Fruit fly (Drosophila melanogaster) whole organism, prepupa: ENCODE data around the gene CCHa2.

Source experiments
- Blimp-1 ChIP-seq: fragments of 200-800 bp; sonication (Bioruptor generic); optimal IDR thresholded peaks from 3 replicates; lab custom pipeline; 2017; ENCODE audit warnings: missing biosample characterization, missing genetic modification characterization, mild to moderate bottlenecking, moderate library complexity, missing genetic modification reagents
- CG10631 ChIP-seq: fragments of 200-800 bp; sonication (Bioruptor generic); optimal IDR thresholded peaks from 2 replicates; lab custom pipeline; 2016; ENCODE audit warnings: missing biosample characterization, missing genetic modification characterization
- CG10669 ChIP-seq: fragments of 200-800 bp; sonication (Bioruptor generic); optimal IDR thresholded peaks from 3 replicates; lab custom pipeline; 2018; ENCODE audit warnings: missing biosample characterization, mild to moderate bottlenecking, missing genetic modification characterization, moderate library complexity
- CG11762 ChIP-seq: fragments of 200-800 bp; sonication (Bioruptor generic); optimal IDR thresholded peaks from 3 replicates; lab custom pipeline; 2016; ENCODE audit warnings: missing biosample characterization, missing genetic modification characterization; ENCODE audit not compliant: insufficient read depth
- CG11902 ChIP-seq: fragments of 200-800 bp; sonication (Bioruptor generic); optimal IDR thresholded peaks from 3 replicates; lab custom pipeline; 2016; ENCODE audit warnings: missing biosample characterization, missing genetic modification characterization
- CG15336 ChIP-seq: fragments of 200-800 bp; sonication (Bioruptor generic); IDR thresholded peaks from 2 replicates; pipeline ENCODE4 v1.3.6; 2022; ENCODE audit warnings: missing biosample characterization, missing genetic modification characterization
- CG1621 ChIP-seq: fragments of 200-800 bp; sonication (Bioruptor generic); optimal IDR thresholded peaks from 3 replicates; lab custom pipeline; 2018; ENCODE audit warnings: missing biosample characterization, mild to moderate bottlenecking, missing genetic modification characterization
- CG16779 ChIP-seq: fragments of 200-800 bp; sonication (Bioruptor generic); optimal IDR thresholded peaks from 3 replicates; lab custom pipeline; 2017; ENCODE audit warnings: missing biosample characterization, mild to moderate bottlenecking, missing genetic modification characterization
- CG3032 ChIP-seq: fragments of 200-800 bp; optimal IDR thresholded peaks from 2 replicates; lab custom pipeline; 2019; ENCODE audit warnings: missing biosample characterization, mild to moderate bottlenecking, missing genetic modification characterization, moderate library complexity
- CG31627 ChIP-seq: fragments of 200-800 bp; sonication (Bioruptor generic); optimal IDR thresholded peaks from 3 replicates; lab custom pipeline; 2016; ENCODE audit warnings: missing biosample characterization, missing genetic modification characterization
- CG32006 ChIP-seq: fragments of 200-800 bp; sonication (Bioruptor generic); optimal IDR thresholded peaks from 3 replicates; lab custom pipeline; 2017; ENCODE audit warnings: missing biosample characterization, mild to moderate bottlenecking, missing genetic modification characterization
- CG34406 ChIP-seq: fragments of 200-800 bp; sonication (Bioruptor generic); optimal IDR thresholded peaks from 3 replicates; lab custom pipeline; 2016; ENCODE audit warnings: missing biosample characterization, missing genetic modification characterization
- CG3919 ChIP-seq: fragments of 200-800 bp; sonication (Bioruptor generic); optimal IDR thresholded peaks from 3 replicates; lab custom pipeline; 2016; ENCODE audit warnings: missing biosample characterization, missing genetic modification characterization
- CG4318 ChIP-seq: fragments of 200-800 bp; sonication (Bioruptor generic); optimal IDR thresholded peaks from 3 replicates; lab custom pipeline; 2017; ENCODE audit warnings: missing biosample characterization, mild to moderate bottlenecking, missing genetic modification characterization
- CG6163 ChIP-seq: fragments of 200-800 bp; sonication (Bioruptor generic); IDR thresholded peaks from 3 replicates; pipeline ENCODE4 v1.3.6; 2022; ENCODE audit warnings: missing biosample characterization, missing genetic modification characterization
- CG6276 ChIP-seq: fragments of 200-800 bp; sonication (Bioruptor generic); optimal IDR thresholded peaks from 2 replicates; lab custom pipeline; 2017; ENCODE audit warnings: missing biosample characterization, mild to moderate bottlenecking, missing genetic modification characterization
- CG6792 ChIP-seq: fragments of 200-800 bp; sonication (Bioruptor generic); optimal IDR thresholded peaks from 3 replicates; lab custom pipeline; 2016; ENCODE audit warnings: missing biosample characterization, missing genetic modification characterization
- CG6854 ChIP-seq: fragments of 200-800 bp; sonication (Bioruptor generic); optimal IDR thresholded peaks from 2 replicates; lab custom pipeline; 2017; ENCODE audit warnings: missing biosample characterization, mild to moderate bottlenecking, missing genetic modification characterization
- CG8632 ChIP-seq: fragments of 200-800 bp; sonication (Bioruptor generic); optimal IDR thresholded peaks from 3 replicates; lab custom pipeline; 2016; ENCODE audit warnings: missing biosample characterization, missing genetic modification characterization
- CG9139 ChIP-seq: fragments of 200-800 bp; sonication (Bioruptor generic); optimal IDR thresholded peaks from 3 replicates; lab custom pipeline; 2017; ENCODE audit warnings: missing biosample characterization, mild to moderate bottlenecking, missing genetic modification characterization
- Eip78C ChIP-seq: fragments of 200-800 bp; sonication (Bioruptor generic); peaks from one replicate; lab custom pipeline; 2016; ENCODE audit warnings: missing biosample characterization, missing genetic modification characterization
- Eip93F ChIP-seq: fragments of 200-800 bp; sonication (Bioruptor generic); optimal IDR thresholded peaks from 2 replicates; lab custom pipeline; 2016; ENCODE audit warnings: missing biosample characterization, mild to moderate bottlenecking, missing genetic modification characterization
- Ets21C ChIP-seq: fragments of 200-800 bp; sonication (Bioruptor generic); optimal IDR thresholded peaks from 3 replicates; lab custom pipeline; 2016; ENCODE audit warnings: missing biosample characterization, missing genetic modification characterization
- Ets96B ChIP-seq: fragments of 200-800 bp; optimal IDR thresholded peaks from 2 replicates; lab custom pipeline; 2019; ENCODE audit warnings: missing biosample characterization, mild to moderate bottlenecking, missing genetic modification characterization, moderate library complexity
- Gug ChIP-seq: fragments of 200-800 bp; sonication (Bioruptor generic); IDR thresholded peaks from 2 replicates; pipeline ENCODE4 v1.3.6; 2022; ENCODE audit warnings: missing biosample characterization, missing genetic modification characterization
- Hr38 ChIP-seq: sonication (Bioruptor generic); optimal IDR thresholded peaks from 2 replicates; lab custom pipeline; 2016; ENCODE audit warnings: missing biosample characterization, missing genetic modification characterization
- Hr4 ChIP-seq: fragments of 200-800 bp; sonication (Bioruptor generic); optimal IDR thresholded peaks from 3 replicates; lab custom pipeline; 2016; ENCODE audit warnings: missing biosample characterization, missing genetic modification characterization
- Lpt ChIP-seq: fragments of 200-800 bp; sonication (Bioruptor generic); optimal IDR thresholded peaks from 3 replicates; lab custom pipeline; 2016; ENCODE audit warnings: missing biosample characterization, missing genetic modification characterization
- Met ChIP-seq: fragments of 200-800 bp; sonication (Bioruptor generic); optimal IDR thresholded peaks from 3 replicates; lab custom pipeline; 2016; ENCODE audit warnings: missing biosample characterization, missing genetic modification characterization
- OdsH ChIP-seq: fragments of 200-800 bp; sonication (Bioruptor generic); optimal IDR thresholded peaks from 3 replicates; lab custom pipeline; 2016; ENCODE audit warnings: missing biosample characterization, missing genetic modification characterization
- Smox ChIP-seq: fragments of 200-800 bp; sonication (Bioruptor generic); optimal IDR thresholded peaks from 3 replicates; lab custom pipeline; 2016; ENCODE audit warnings: missing biosample characterization, missing genetic modification characterization
- Sox102F ChIP-seq: fragments of 200-800 bp; sonication (Bioruptor generic); optimal IDR thresholded peaks from 2 replicates; lab custom pipeline; 2016; ENCODE audit warnings: missing biosample characterization, mild to moderate bottlenecking, missing genetic modification characterization
- Sox14 ChIP-seq: fragments of 200-800 bp; sonication (Bioruptor generic); optimal IDR thresholded peaks from 3 replicates; lab custom pipeline; 2016; ENCODE audit warnings: missing biosample characterization, missing genetic modification characterization
- Sox15 ChIP-seq: fragments of 200-800 bp; sonication (Bioruptor generic); optimal IDR thresholded peaks from 3 replicates; lab custom pipeline; 2016; ENCODE audit warnings: missing biosample characterization, missing genetic modification characterization
- achi ChIP-seq: fragments of 200-800 bp; sonication (Bioruptor generic); optimal IDR thresholded peaks from 3 replicates; lab custom pipeline; 2016; ENCODE audit warnings: missing biosample characterization, missing genetic modification characterization
- acj6 ChIP-seq: fragments of 200-800 bp; sonication (Bioruptor generic); optimal IDR thresholded peaks from 3 replicates; lab custom pipeline; 2016; ENCODE audit warnings: missing biosample characterization, missing genetic modification characterization
- cyc ChIP-seq: fragments of 200-800 bp; sonication (Bioruptor generic); optimal IDR thresholded peaks from 3 replicates; lab custom pipeline; 2016; ENCODE audit warnings: missing biosample characterization, missing genetic modification characterization
- dac ChIP-seq: fragments of 200-800 bp; sonication (Bioruptor generic); optimal IDR thresholded peaks from 2 replicates; lab custom pipeline; 2017; ENCODE audit warnings: missing biosample characterization, mild to moderate bottlenecking, missing genetic modification characterization
- dsx ChIP-seq: fragments of 200-800 bp; optimal IDR thresholded peaks from 3 replicates; lab custom pipeline; 2019; ENCODE audit warnings: missing biosample characterization, mild to moderate bottlenecking, missing genetic modification characterization, moderate library complexity; ENCODE audit not compliant: poor library complexity, severe bottlenecking
- eg ChIP-seq: fragments of 200-800 bp; sonication (Bioruptor generic); IDR thresholded peaks from 3 replicates; pipeline ENCODE4 v1.3.6; 2022; ENCODE audit warnings: missing biosample characterization, missing genetic modification characterization
- fkh ChIP-seq: fragments of 200-800 bp; sonication (Bioruptor generic); optimal IDR thresholded peaks from 3 replicates; lab custom pipeline; 2017; ENCODE audit warnings: missing biosample characterization, mild to moderate bottlenecking, missing genetic modification characterization, moderate library complexity
- lz ChIP-seq: fragments of 200-800 bp; sonication (Bioruptor generic); optimal IDR thresholded peaks from 3 replicates; lab custom pipeline; 2016; ENCODE audit warnings: missing biosample characterization, missing genetic modification characterization
- net ChIP-seq: fragments of 200-800 bp; sonication (Bioruptor generic); optimal IDR thresholded peaks from 3 replicates; lab custom pipeline; 2016; ENCODE audit warnings: missing biosample characterization, missing genetic modification characterization
- salr ChIP-seq, 2 experiments: fragments of 200-800 bp; sonication (Bioruptor generic); optimal IDR thresholded peaks; 3 replicates each; lab custom pipeline; 2016 to 2018; ENCODE audit warnings: missing biosample characterization in 2 of 2, missing genetic modification characterization in 2 of 2, mild to moderate bottlenecking in 1 of 2
- ss ChIP-seq, 2 experiments: fragments of 200-800 bp; sonication (Bioruptor generic); optimal IDR thresholded peaks; 2 replicates in 1 of 2; 3 replicates in 1 of 2; lab custom pipeline; 2017 to 2018; ENCODE audit warnings: mild to moderate bottlenecking in 2 of 2, missing biosample characterization in 2 of 2, missing genetic modification characterization in 2 of 2, moderate library complexity in 1 of 2
- vri ChIP-seq: fragments of 200-800 bp; sonication (Bioruptor generic); optimal IDR thresholded peaks from 3 replicates; lab custom pipeline; 2016; ENCODE audit warnings: missing biosample characterization, mild to moderate bottlenecking, missing genetic modification characterization

CCHa2 gene

dm6 chr3R:13434325-13435168 lies 39.5 kb upstream of the CCHa2 start, which contains the start of gene yrt (continued):
- TF ChIP-seq CG6854 (no peak), Sox14 (GFP tag; lab: Kevin White, UChicago) (no peak), CG31627 (no peak), Eip93F (GFP tag; lab: Kevin White, UChicago) (no peak), CG3919 (peak; percentile 21), CG9139 (GFP tag; lab: Kevin White, UChicago) (no peak), Blimp-1 (GFP tag; lab: Kevin White, UChicago) (no peak), Hr38 (GFP tag; lab: Kevin White, UChicago) (no peak), CG4318 (GFP tag; lab: Kevin White, UChicago) (no peak), CG15336 (GFP tag; lab: Robert Waterston, UW) (no peak), Sox102F (no peak)

dm6 chr3R:13433623-13434022 lies 38.6 kb upstream of the CCHa2 start:
- peak; percentile 69 for TF ChIP-seq eg
- TF ChIP-seq fkh, result peak; percentile 14
- TF ChIP-seq ss (GFP tag; optimal IDR thresholded peaks at IDR 0.05; lab: Kevin White, UChicago), result peak; percentile 44 to 64
- TF ChIP-seq acj6 (GFP tag; lab: Kevin White, UChicago), result peak; percentile 91
- TF ChIP-seq CG6792 (GFP tag; lab: Kevin White, UChicago), result peak; percentile 78
- peak; percentile 92 for TF ChIP-seq CG8632 (GFP tag; lab: Kevin White, UChicago)
- peak; percentile 83 for TF ChIP-seq CG6276
- TF ChIP-seq Sox102F, result peak; percentile 79
- TF ChIP-seq salr (GFP tag; optimal IDR thresholded peaks at IDR 0.05; lab: Kevin White, UChicago), result peak; percentile 83 to 85
- TF ChIP-seq CG3919, result peak; percentile 76
- TF ChIP-seq CG15336 (GFP tag; lab: Robert Waterston, UW), result peak; percentile 93
- peak; percentile 65 for TF ChIP-seq CG4318 (GFP tag; lab: Kevin White, UChicago)
- peak; percentile 95 for TF ChIP-seq Eip78C (GFP tag; lab: Kevin White, UChicago)
- peak; percentile 40 for TF ChIP-seq cyc (GFP tag; lab: Kevin White, UChicago)
- peak; percentile 61 for TF ChIP-seq CG11762
- TF ChIP-seq achi, result peak; percentile 90
- peak; percentile 76 for TF ChIP-seq Ets96B (tag; lab: Kevin White, UChicago)
- peak; percentile 82 for TF ChIP-seq Met (GFP tag; lab: Kevin White, UChicago)
- peak; percentile 77 for TF ChIP-seq CG10669 (GFP tag; lab: Kevin White, UChicago)
- no peak for TF ChIP-seq Blimp-1 (GFP tag; lab: Kevin White, UChicago)
- peak; percentile 74 for TF ChIP-seq CG9139 (GFP tag; lab: Kevin White, UChicago)
- TF ChIP-seq dsx (GFP tag; lab: Kevin White, UChicago), result peak; percentile 84
- TF ChIP-seq CG31627, result peak; percentile 62
- TF ChIP-seq CG3032 (tag; lab: Kevin White, UChicago), result peak; percentile 78
- peak; percentile 38 for TF ChIP-seq dac
- peak; percentile 78 for TF ChIP-seq Smox (GFP tag; lab: Kevin White, UChicago)
- peak; percentile 76; the same call in 2 of the 3 replicates for TF ChIP-seq CG6163
- no peak for TF ChIP-seq Hr38 (GFP tag; lab: Kevin White, UChicago)
- peak; percentile 91 for TF ChIP-seq net (GFP tag; lab: Kevin White, UChicago)
- peak; percentile 65 for TF ChIP-seq lz (GFP tag; lab: Kevin White, UChicago)
- TF ChIP-seq vri (GFP tag; lab: Kevin White, UChicago), result peak; percentile 56
- peak; percentile 89 for TF ChIP-seq CG34406 (GFP tag; lab: Kevin White, UChicago)
- TF ChIP-seq CG10631 (GFP tag; lab: Kevin White, UChicago), result peak; percentile 79
- peak; percentile 85 for TF ChIP-seq CG32006 (GFP tag; lab: Kevin White, UChicago)
- TF ChIP-seq Eip93F (GFP tag; lab: Kevin White, UChicago), result no peak
- peak; percentile 83 for TF ChIP-seq CG1621 (tag; lab: Kevin White, UChicago)
- peak; percentile 86 for TF ChIP-seq Hr4
- peak; percentile 85 for TF ChIP-seq Sox14 (GFP tag; lab: Kevin White, UChicago)
- no peak for TF ChIP-seq CG6854
- TF ChIP-seq OdsH (GFP tag; lab: Kevin White, UChicago), result peak; percentile 91
- TF ChIP-seq Gug (GFP tag; lab: Robert Waterston, UW), result peak; percentile 35; the same call in 1 of the 2 replicates
- peak; percentile 72 for TF ChIP-seq CG16779 (tag; lab: Kevin White, UChicago)
- peak; percentile 42 for TF ChIP-seq Lpt (GFP tag; lab: Kevin White, UChicago)
- peak; percentile 32 for TF ChIP-seq CG11902 (GFP tag; lab: Kevin White, UChicago)
- TF ChIP-seq Ets21C, result peak; percentile 23
- TF ChIP-seq Sox15 (GFP tag; lab: Kevin White, UChicago), result peak; percentile 69
